Fruit fly (Drosophila melanogaster) whole organism, embryonic: ENCODE results near the gene CG3036.

Experiments
- Abd-B ChIP-seq: fragments of 200-800 bp; sonication (Bioruptor generic); optimal IDR thresholded peaks from 2 replicates; lab custom pipeline; 2018; ENCODE audit warnings: missing biosample characterization, mild to moderate bottlenecking, missing genetic modification characterization, moderate library complexity
- Ada2b ChIP-seq: fragments of 200-800 bp; sonication (Bioruptor generic); IDR thresholded peaks from 2 replicates; pipeline ENCODE4 v1.3.6; 2022; ENCODE audit warnings: missing biosample characterization, missing genetic modification characterization
- Atf3 ChIP-seq: fragments of 200-800 bp; sonication (Bioruptor generic); optimal IDR thresholded peaks from 3 replicates; lab custom pipeline; 2016; ENCODE audit warnings: missing biosample characterization, missing genetic modification characterization
- Atf6 ChIP-seq: fragments of 200-800 bp; sonication (Bioruptor generic); IDR thresholded peaks from 2 replicates; pipeline ENCODE4 v1.3.6; 2022; ENCODE audit warnings: missing biosample characterization, missing genetic modification characterization
- B-H2 ChIP-seq: fragments of 200-800 bp; sonication (Bioruptor generic); optimal IDR thresholded peaks from 2 replicates; lab custom pipeline; 2018; ENCODE audit warnings: missing biosample characterization, mild to moderate bottlenecking, missing genetic modification characterization
- Bgb ChIP-seq: fragments of 200-800 bp; sonication (Bioruptor generic); IDR thresholded peaks from 2 replicates; pipeline ENCODE4 v1.3.6; 2022; ENCODE audit warnings: missing biosample characterization, missing genetic modification characterization; ENCODE audit not compliant: partially characterized antibody
- Blimp-1 ChIP-seq: fragments of 200-800 bp; sonication (Bioruptor generic); optimal IDR thresholded peaks from 3 replicates; lab custom pipeline; 2018; ENCODE audit warnings: missing biosample characterization, missing genetic modification characterization, mild to moderate bottlenecking, moderate library complexity, missing genetic modification reagents
- Bteb2 ChIP-seq: fragments of 200-800 bp; sonication (Bioruptor generic); optimal IDR thresholded peaks from 2 replicates; lab custom pipeline; 2016; ENCODE audit warnings: missing biosample characterization, missing genetic modification characterization
- CG11398 ChIP-seq: fragments of 200-800 bp; sonication (Bioruptor generic); optimal IDR thresholded peaks from 2 replicates; lab custom pipeline; 2016; ENCODE audit warnings: missing biosample characterization, missing genetic modification characterization
- CG12219 ChIP-seq: fragments of 200-800 bp; sonication (Bioruptor generic); optimal IDR thresholded peaks from 3 replicates; lab custom pipeline; 2018; ENCODE audit warnings: missing biosample characterization, mild to moderate bottlenecking, missing genetic modification characterization
- CG12769 ChIP-seq: fragments of 200-800 bp; sonication (Bioruptor generic); optimal IDR thresholded peaks from 2 replicates; lab custom pipeline; 2019; ENCODE audit warnings: missing biosample characterization, mild to moderate bottlenecking, missing genetic modification characterization, moderate library complexity
- CG13624 ChIP-seq: fragments of 200-800 bp; sonication (Bioruptor generic); optimal IDR thresholded peaks from 2 replicates; lab custom pipeline; 2016; ENCODE audit warnings: missing biosample characterization, missing genetic modification characterization
- CG14441 ChIP-seq: fragments of 200-800 bp; sonication (Bioruptor generic); IDR thresholded peaks from 2 replicates; pipeline ENCODE4 v1.3.6; 2022; ENCODE audit warnings: missing biosample characterization, missing genetic modification characterization
- CG16813 ChIP-seq: fragments of 200-800 bp; sonication (Bioruptor generic); IDR thresholded peaks from 3 replicates; pipeline ENCODE4 v1.3.6; 2022; ENCODE audit warnings: missing biosample characterization, missing genetic modification characterization; ENCODE audit not compliant: partially characterized antibody
- CG17912 ChIP-seq: fragments of 200-800 bp; sonication (Bioruptor generic); optimal IDR thresholded peaks from 2 replicates; lab custom pipeline; 2018; ENCODE audit warnings: missing biosample characterization, mild to moderate bottlenecking, missing genetic modification characterization
- CG1832 ChIP-seq: fragments of 200-800 bp; sonication (Bioruptor generic); optimal IDR thresholded peaks from 2 replicates; lab custom pipeline; 2017; ENCODE audit warnings: missing biosample characterization, mild to moderate bottlenecking, missing genetic modification characterization, inconsistent platforms
- CG18476 ChIP-seq: fragments of 200-800 bp; sonication (Bioruptor generic); optimal IDR thresholded peaks from 2 replicates; lab custom pipeline; 2016; ENCODE audit warnings: missing biosample characterization, mild to moderate bottlenecking, missing genetic modification characterization
- CG34224 ChIP-seq: fragments of 200-800 bp; sonication (Bioruptor generic); IDR thresholded peaks from 3 replicates; pipeline ENCODE4 v1.3.6; 2022; ENCODE audit warnings: missing biosample characterization, missing genetic modification characterization; ENCODE audit not compliant: partially characterized antibody
- CG42726 ChIP-seq: fragments of 200-800 bp; sonication (Bioruptor generic); IDR thresholded peaks from 2 replicates; pipeline ENCODE4 v1.3.6; 2022; ENCODE audit warnings: missing biosample characterization, missing genetic modification characterization; ENCODE audit not compliant: partially characterized antibody
- CG4730 ChIP-seq: fragments of 200-800 bp; sonication (Bioruptor generic); IDR thresholded peaks from 2 replicates; pipeline ENCODE4 v1.3.6; 2022; ENCODE audit warnings: missing biosample characterization, missing genetic modification characterization
- CG5245 ChIP-seq: fragments of 200-800 bp; sonication (Bioruptor generic); optimal IDR thresholded peaks from 3 replicates; lab custom pipeline; 2016; ENCODE audit warnings: missing biosample characterization, missing genetic modification characterization
- CG6175 ChIP-seq: fragments of 200-800 bp; sonication (Bioruptor generic); IDR thresholded peaks from 3 replicates; pipeline ENCODE4 v1.3.6; 2022; ENCODE audit warnings: missing biosample characterization, missing genetic modification characterization
- CTCF ChIP-seq: fragments of 200-800 bp; sonication (Bioruptor generic); optimal IDR thresholded peaks from 2 replicates; lab custom pipeline; 2017; ENCODE audit warnings: missing biosample characterization, mild to moderate bottlenecking, missing genetic modification characterization, moderate library complexity
- D19A ChIP-seq: fragments of 200-800 bp; optimal IDR thresholded peaks from 3 replicates; lab custom pipeline; 2019; ENCODE audit warnings: missing biosample characterization, mild to moderate bottlenecking, missing genetic modification characterization, moderate library complexity
- Ets97D ChIP-seq: fragments of 200-800 bp; sonication (Bioruptor generic); optimal IDR thresholded peaks from 3 replicates; lab custom pipeline; 2016; ENCODE audit warnings: missing biosample characterization, missing genetic modification characterization
- Hr3 ChIP-seq: fragments of 200-800 bp; sonication (Bioruptor generic); optimal IDR thresholded peaks from 3 replicates; lab custom pipeline; 2016; ENCODE audit warnings: missing biosample characterization, missing genetic modification characterization
- Hr39 ChIP-seq: fragments of >200 bp; optimal IDR thresholded peaks from 2 replicates; lab custom pipeline; 2017
- Myb ChIP-seq: fragments of 200-800 bp; sonication (Bioruptor generic); optimal IDR thresholded peaks from 2 replicates; lab custom pipeline; 2016; ENCODE audit warnings: missing biosample characterization, missing genetic modification characterization
- Sin3A ChIP-seq: fragments of >200 bp; optimal IDR thresholded peaks from 2 replicates; lab custom pipeline; 2018
- amos ChIP-seq: fragments of 200-800 bp; sonication (Bioruptor generic); IDR thresholded peaks from 2 replicates; pipeline ENCODE4 v1.3.6; 2022; ENCODE audit warnings: missing biosample characterization, missing genetic modification characterization; ENCODE audit not compliant: partially characterized antibody
- ato ChIP-seq: fragments of 200-800 bp; sonication (Bioruptor generic); IDR thresholded peaks from 2 replicates; pipeline ENCODE4 v1.3.6; 2022; ENCODE audit warnings: missing biosample characterization, missing genetic modification characterization; ENCODE audit not compliant: partially characterized antibody
- bab2 ChIP-seq: fragments of 200-800 bp; sonication (Bioruptor generic); optimal IDR thresholded peaks from 2 replicates; lab custom pipeline; 2016; ENCODE audit warnings: missing biosample characterization, missing genetic modification characterization
- chinmo ChIP-seq: fragments of 200-800 bp; sonication (Bioruptor generic); IDR thresholded peaks from 4 replicates; pipeline ENCODE4 v1.3.6; 2022; ENCODE audit warnings: missing biosample characterization, missing genetic modification characterization; ENCODE audit not compliant: partially characterized antibody
- crc ChIP-seq: fragments of 200-800 bp; sonication (Bioruptor generic); optimal IDR thresholded peaks from 2 replicates; lab custom pipeline; 2016; ENCODE audit warnings: missing biosample characterization, missing genetic modification characterization
- fd3F ChIP-seq: fragments of 200-800 bp; sonication (Bioruptor generic); optimal IDR thresholded peaks from 2 replicates; lab custom pipeline; 2018; ENCODE audit warnings: missing biosample characterization, mild to moderate bottlenecking, missing genetic modification characterization, moderate library complexity
- ftz-f1 ChIP-seq: fragments of 200-800 bp; sonication (Bioruptor generic); optimal IDR thresholded peaks from 2 replicates; lab custom pipeline; 2016; ENCODE audit warnings: missing biosample characterization, missing genetic modification characterization
- fu2 ChIP-seq: fragments of 200-800 bp; sonication (Bioruptor generic); optimal IDR thresholded peaks from 2 replicates; lab custom pipeline; 2016; ENCODE audit warnings: missing biosample characterization, missing genetic modification characterization
- gem ChIP-seq: fragments of 200-800 bp; sonication (Bioruptor generic); optimal IDR thresholded peaks from 2 replicates; lab custom pipeline; 2019; ENCODE audit warnings: missing biosample characterization, mild to moderate bottlenecking, missing genetic modification characterization, moderate library complexity
- sd ChIP-seq: fragments of 200-800 bp; sonication (Bioruptor generic); optimal IDR thresholded peaks from 3 replicates; lab custom pipeline; 2018; ENCODE audit warnings: missing biosample characterization, mild to moderate bottlenecking, missing genetic modification characterization, moderate library complexity
- slp2 ChIP-seq: fragments of 200-800 bp; sonication (Bioruptor generic); optimal IDR thresholded peaks from 2 replicates; lab custom pipeline; 2016; ENCODE audit warnings: missing biosample characterization, missing genetic modification characterization
- sqz ChIP-seq: fragments of 200-800 bp; sonication (Bioruptor generic); optimal IDR thresholded peaks from 3 replicates; lab custom pipeline; 2018; ENCODE audit warnings: missing biosample characterization, mild to moderate bottlenecking, missing genetic modification characterization
- vvl ChIP-seq: fragments of 200-800 bp; sonication (Bioruptor generic); IDR thresholded peaks from 2 replicates; pipeline ENCODE4 v1.3.6; 2022; ENCODE audit warnings: missing biosample characterization, missing genetic modification characterization

Gene CG3036

dm6 chr2L:4903838-4904237 is 11.9 kb downstream of the CG3036 start:
- TF ChIP-seq CG17912 (GFP tag; lab: Kevin White, UChicago), result no peak
- no peak for TF ChIP-seq B-H2 (GFP tag; lab: Kevin White, UChicago)
- TF ChIP-seq CTCF (GFP tag; lab: Kevin White, UChicago), result peak; percentile 27
- no peak for TF ChIP-seq Atf3 (GFP tag; lab: Kevin White, UChicago)
- TF ChIP-seq Bgb (GFP tag; lab: Robert Waterston, UW), result peak; percentile 64
- no peak for TF ChIP-seq bab2 (GFP tag; lab: Kevin White, UChicago)
- no peak for TF ChIP-seq Ada2b (GFP tag; lab: Robert Waterston, UW)
- peak; percentile 52; the same call in 1 of the 3 replicates for TF ChIP-seq CG16813 (GFP tag; lab: Robert Waterston, UW)
- TF ChIP-seq amos (GFP tag; lab: Robert Waterston, UW), result peak; percentile 68
- TF ChIP-seq CG4730 (GFP tag; lab: Robert Waterston, UW), result no peak
- TF ChIP-seq CG13624 (GFP tag; lab: Kevin White, UChicago), result no peak
- no peak for TF ChIP-seq Hr39 (lab: Kevin White, UChicago)

dm6 chr2L:4905365-4906280 is 13.7 kb downstream of the CG3036 start:
- TF ChIP-seq chinmo, result peak; percentile 72; the same call in 2 of the 4 replicates
- peak; percentile 34 for TF ChIP-seq Blimp-1
- no peak for TF ChIP-seq CG1832 (GFP tag; lab: Kevin White, UChicago)
- TF ChIP-seq Abd-B, result no peak
- 0 out of 3 replicates have a peak, but pooled peaks have one; percentile 24 for TF ChIP-seq CG6175
- no peak for TF ChIP-seq ato (GFP tag; lab: Robert Waterston, UW)
- no peak for TF ChIP-seq vvl (GFP tag; lab: Robert Waterston, UW)
- TF ChIP-seq Sin3A (lab: Kevin White, UChicago), result no peak
- TF ChIP-seq CG34224 (GFP tag; lab: Robert Waterston, UW), result no peak
- peak; percentile 7; the same call in 1 of the 2 replicates for TF ChIP-seq CG14441 (GFP tag; lab: Robert Waterston, UW)
- TF ChIP-seq Myb (GFP tag; lab: Kevin White, UChicago), result no peak
- no peak for TF ChIP-seq gem
- no peak for TF ChIP-seq slp2 (GFP tag; lab: Kevin White, UChicago)
- no peak for TF ChIP-seq Hr3 (GFP tag; lab: Kevin White, UChicago)
- no peak for TF ChIP-seq fu2 (GFP tag; lab: Kevin White, UChicago)
- TF ChIP-seq CG12219, result no peak
- TF ChIP-seq ftz-f1 (GFP tag; lab: Kevin White, UChicago), result peak; percentile 62
- TF ChIP-seq Ets97D (GFP tag; lab: Kevin White, UChicago), result no peak
- no peak for TF ChIP-seq fd3F (GFP tag; lab: Kevin White, UChicago)
- peak; percentile 80 for TF ChIP-seq sqz
- TF ChIP-seq CG5245 (GFP tag; lab: Kevin White, UChicago), result no peak
- no peak for TF ChIP-seq crc (GFP tag; lab: Kevin White, UChicago)
- TF ChIP-seq CG18476 (GFP tag; lab: Kevin White, UChicago), result no peak
- 0 out of 2 replicates have a peak, but pooled peaks have one; percentile 42 for TF ChIP-seq CG42726 (GFP tag; lab: Robert Waterston, UW)
- TF ChIP-seq D19A, result no peak
- peak; percentile 98 for TF ChIP-seq sd (tag; lab: Kevin White, UChicago)
- no peak for TF ChIP-seq CG11398 (GFP tag; lab: Kevin White, UChicago)
- TF ChIP-seq Bteb2 (GFP tag; lab: Kevin White, UChicago), result no peak
- TF ChIP-seq CG12769 (tag; lab: Kevin White, UChicago), result peak; percentile 6
- peak; percentile 41; the same call in 1 of the 2 replicates for TF ChIP-seq Atf6 (GFP tag; lab: Robert Waterston, UW)
